Fruit fly (Drosophila melanogaster): Measurements from ENCODE around the gene Cul5.

Cul5 gene

dm6 chr3R:29062717-29063206, at the start of gene Cul5, which contains the start of gene Bicra:
Gene Cul5 (minus strand): TSS chr3R:29062975.
Gene Bicra (plus strand): TSS chr3R:29063040.
- TF ChIP-seq CrebA (GFP tag; optimal IDR thresholded peaks at IDR 0.05; ENCODE audit: borderline replicate concordance), result no peak
- no peak for TF ChIP-seq dmrt93B (GFP tag; optimal IDR thresholded peaks at IDR 0.05)
- peak; percentile 44 for TF ChIP-seq h (GFP tag; optimal IDR thresholded peaks at IDR 0.05)
- TF ChIP-seq lola (GFP tag; optimal IDR thresholded peaks at IDR 0.05), result no peak
- TF ChIP-seq sage (GFP tag; optimal IDR thresholded peaks at IDR 0.05), result no peak
- no peak for TF ChIP-seq Abd-B (GFP tag; optimal IDR thresholded peaks at IDR 0.05)
- TF ChIP-seq GATAd (GFP tag; optimal IDR thresholded peaks at IDR 0.05), result no peak
- TF ChIP-seq dsf (GFP tag; optimal IDR thresholded peaks at IDR 0.05; ENCODE audit: borderline replicate concordance), result no peak
- TF ChIP-seq rgr (GFP tag; optimal IDR thresholded peaks at IDR 0.05), result peak; percentile 16
- no peak for TF ChIP-seq tai (GFP tag; optimal IDR thresholded peaks at IDR 0.05)
- TF ChIP-seq brk (GFP tag; optimal IDR thresholded peaks at IDR 0.05), result no peak
- TF ChIP-seq br (GFP tag; optimal IDR thresholded peaks at IDR 0.05), result no peak
- no peak for TF ChIP-seq Myc (optimal IDR thresholded peaks at IDR 0.05)
- no peak for TF ChIP-seq jim (GFP tag; optimal IDR thresholded peaks at IDR 0.05)
- no peak for TF ChIP-seq sv (GFP tag; optimal IDR thresholded peaks at IDR 0.05)
- TF ChIP-seq ey (GFP tag; optimal IDR thresholded peaks at IDR 0.05), result no peak
- no peak for TF ChIP-seq Dfd (GFP tag; optimal IDR thresholded peaks at IDR 0.05)
- peak; percentile 20 for TF ChIP-seq CG32264 (GFP tag; optimal IDR thresholded peaks at IDR 0.05)
- TF ChIP-seq usp (GFP tag; optimal IDR thresholded peaks at IDR 0.05), result no peak
- TF ChIP-seq Rel (GFP tag; optimal IDR thresholded peaks at IDR 0.05), result no peak
- peak; percentile 49 for TF ChIP-seq Rel (tag; optimal IDR thresholded peaks at IDR 0.05)
- TF ChIP-seq Jra (GFP tag; optimal IDR thresholded peaks at IDR 0.05), result no peak
- TF ChIP-seq Vsx2 (GFP tag; optimal IDR thresholded peaks at IDR 0.05; ENCODE audit: partially characterized antibody), result peak; percentile 62
- no peak for TF ChIP-seq psq (GFP tag; optimal IDR thresholded peaks at IDR 0.05)
- TF ChIP-seq Mio (GFP tag; optimal IDR thresholded peaks at IDR 0.05), result no peak
- TF ChIP-seq Hr83 (GFP tag; optimal IDR thresholded peaks at IDR 0.05; ENCODE audit: poor library complexity, severe bottlenecking), result peak; percentile 39

DNA sequence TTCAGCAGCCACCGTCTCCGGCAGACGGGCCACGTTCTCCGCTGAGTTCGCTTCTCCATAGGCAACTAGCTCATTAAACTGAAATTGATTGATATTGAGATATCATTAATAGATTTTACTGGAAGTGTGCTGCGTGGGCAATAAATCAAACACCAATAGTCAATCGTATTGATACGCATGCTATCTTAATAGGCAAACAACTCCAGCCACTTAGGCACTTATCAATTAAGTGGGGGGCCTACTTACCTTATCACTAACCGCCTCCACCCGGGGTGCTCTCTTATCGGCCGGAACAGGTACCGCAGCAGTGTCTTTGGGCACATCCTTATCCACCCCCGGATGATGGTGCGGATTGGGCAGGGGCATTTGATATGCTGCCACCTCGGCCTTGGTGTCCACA, 49.0 kb upstream of the Cul5 start:
- TF ChIP-seq ey (GFP tag; optimal IDR thresholded peaks at IDR 0.05), result no peak
- no peak for TF ChIP-seq psq (GFP tag; optimal IDR thresholded peaks at IDR 0.05)
- no peak for TF ChIP-seq pan (optimal IDR thresholded peaks at IDR 0.05)
- TF ChIP-seq br (GFP tag; optimal IDR thresholded peaks at IDR 0.05), result no peak
- TF ChIP-seq h (GFP tag; optimal IDR thresholded peaks at IDR 0.05), result peak; percentile 85
- TF ChIP-seq Vsx2 (GFP tag; optimal IDR thresholded peaks at IDR 0.05; ENCODE audit: partially characterized antibody), result no peak
- no peak for TF ChIP-seq Myc (optimal IDR thresholded peaks at IDR 0.05)
- no peak for TF ChIP-seq dmrt93B (GFP tag; optimal IDR thresholded peaks at IDR 0.05)
- TF ChIP-seq Dfd (GFP tag; optimal IDR thresholded peaks at IDR 0.05), result no peak

DNA sequence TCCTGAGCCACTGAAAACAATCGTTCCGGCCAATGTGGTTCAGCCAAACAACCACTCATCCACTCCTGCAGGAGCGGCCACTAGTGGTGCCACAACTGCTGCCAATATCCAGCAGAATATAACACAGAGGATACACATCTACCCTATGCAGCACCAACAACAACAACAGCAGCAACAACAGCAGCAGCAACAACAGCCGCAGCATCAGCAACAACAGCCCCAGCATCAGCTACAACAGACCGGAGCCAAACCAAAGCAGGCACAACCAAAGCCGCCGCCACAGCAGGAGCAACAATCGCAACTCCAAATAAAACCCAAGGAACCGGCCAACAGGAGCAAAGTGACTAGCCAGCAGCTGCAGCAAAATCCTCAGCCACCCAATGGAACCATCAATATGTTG, 40.5 kb upstream of the Cul5 start:
- no peak for TF ChIP-seq Hr83 (GFP tag; optimal IDR thresholded peaks at IDR 0.05; ENCODE audit: poor library complexity, severe bottlenecking)
- TF ChIP-seq Hr78 (GFP tag; optimal IDR thresholded peaks at IDR 0.05), result no peak
- TF ChIP-seq Jra (GFP tag; optimal IDR thresholded peaks at IDR 0.05), result no peak
- TF ChIP-seq Dfd (GFP tag; optimal IDR thresholded peaks at IDR 0.05), result peak; percentile 90
- no peak for TF ChIP-seq GATAd (GFP tag; optimal IDR thresholded peaks at IDR 0.05)

- TF ChIP-seq jim (GFP tag; optimal IDR thresholded peaks at IDR 0.05), result no peak
- TF ChIP-seq Vsx2 (GFP tag; optimal IDR thresholded peaks at IDR 0.05; ENCODE audit: partially characterized antibody), result no peak
- TF ChIP-seq Hr78 (GFP tag; optimal IDR thresholded peaks at IDR 0.05), result no peak
- TF ChIP-seq CG9705 (GFP tag; optimal IDR thresholded peaks at IDR 0.05), result no peak
- no peak for TF ChIP-seq tai (GFP tag; optimal IDR thresholded peaks at IDR 0.05)
- TF ChIP-seq Dfd (GFP tag; optimal IDR thresholded peaks at IDR 0.05), result peak; percentile 74
- no peak for TF ChIP-seq OdsH (GFP tag; optimal IDR thresholded peaks at IDR 0.05)
Observed at dm6 chr3R:29098022-29098421, 35.2 kb upstream of the Cul5 start.

DNA sequence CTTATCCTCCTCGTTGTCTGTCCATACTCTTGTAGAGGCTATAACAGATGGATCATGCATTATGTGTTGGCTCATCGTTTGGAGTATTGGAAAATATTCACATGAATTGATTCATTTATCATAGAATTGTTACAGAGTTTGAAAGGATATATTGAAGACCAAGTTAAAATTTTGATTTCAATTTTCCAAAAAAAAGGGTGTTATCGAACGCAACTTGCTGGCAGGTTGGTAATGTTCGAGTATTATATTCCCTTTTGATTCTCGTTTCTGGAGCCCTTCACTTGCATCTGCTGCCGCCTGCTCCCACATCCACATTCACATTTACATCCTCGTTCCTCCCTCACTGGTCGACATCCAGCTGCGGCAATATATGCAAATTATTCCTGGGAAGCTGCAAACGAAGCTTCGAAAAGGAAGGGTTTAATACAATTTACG, 33.3 kb upstream of the Cul5 start:
- TF ChIP-seq h (GFP tag; optimal IDR thresholded peaks at IDR 0.05) (peak; percentile 95), GATAd (GFP tag; optimal IDR thresholded peaks at IDR 0.05) (no peak), fru (GFP tag; optimal IDR thresholded peaks at IDR 0.05) (peak; percentile 92), woc (GFP tag; optimal IDR thresholded peaks at IDR 0.05) (peak; percentile 87), Dif (GFP tag; optimal IDR thresholded peaks at IDR 0.05; ENCODE audit: partially characterized antibody) (no peak), CrebA (GFP tag; optimal IDR thresholded peaks at IDR 0.05; ENCODE audit: borderline replicate concordance) (no peak), Vsx2 (GFP tag; optimal IDR thresholded peaks at IDR 0.05; ENCODE audit: partially characterized antibody) (no peak), Mio (GFP tag; optimal IDR thresholded peaks at IDR 0.05) (no peak), Myc (optimal IDR thresholded peaks at IDR 0.05) (no peak), Jra (GFP tag; optimal IDR thresholded peaks at IDR 0.05) (no peak), dl (GFP tag; optimal IDR thresholded peaks at IDR 0.05; ENCODE audit: insufficient read depth in 1 of 2, partially characterized antibody in 2 of 2) (no peak), jim (GFP tag; optimal IDR thresholded peaks at IDR 0.05) (no peak), lola (GFP tag; optimal IDR thresholded peaks at IDR 0.05) (no peak), brk (GFP tag; optimal IDR thresholded peaks at IDR 0.05) (no peak), Rel (GFP tag; optimal IDR thresholded peaks at IDR 0.05) (no peak), Rel (tag; optimal IDR thresholded peaks at IDR 0.05) (peak; percentile 16), Sp1 (GFP tag; optimal IDR thresholded peaks at IDR 0.05) (peak; percentile 88), foxo (GFP tag; optimal IDR thresholded peaks at IDR 0.05) (peak in 1 of 2 experiments; percentile 89), rgr (GFP tag; optimal IDR thresholded peaks at IDR 0.05) (peak; percentile 87), tai (GFP tag; optimal IDR thresholded peaks at IDR 0.05) (no peak), Dfd (GFP tag; optimal IDR thresholded peaks at IDR 0.05) (no peak), br (GFP tag; optimal IDR thresholded peaks at IDR 0.05) (peak; percentile 85), Abd-B (GFP tag; optimal IDR thresholded peaks at IDR 0.05) (no peak), OdsH (GFP tag; optimal IDR thresholded peaks at IDR 0.05) (peak; percentile 87), usp (GFP tag; optimal IDR thresholded peaks at IDR 0.05) (no peak), HLH106 (tag; optimal IDR thresholded peaks at IDR 0.05) (peak; percentile 82), pan (optimal IDR thresholded peaks at IDR 0.05) (no peak), Hr78 (GFP tag; optimal IDR thresholded peaks at IDR 0.05) (no peak), CG32264 (GFP tag; optimal IDR thresholded peaks at IDR 0.05) (no peak)

Data from whole organism, wandering third instar larva.